Worm (Caenorhabditis elegans) whole organism, L4 larva: Measurements from ENCODE around the gene C16D9.6.

Experiments used
- F26F4.8 ChIP-seq: fragments of 200-800 bp; sonication (Bioruptor generic); conservative IDR thresholded peaks from 2 replicates; pipeline ENCODE4 v1.3.6; 2022; ENCODE audit warnings: missing genetic modification characterization, missing compliant biosample characterization
- F37D6.2 ChIP-seq: sonication (generic microtip); optimal IDR thresholded peaks from 2 replicates; lab custom pipeline; 2016; ENCODE audit warnings: mild to moderate bottlenecking, missing genetic modification characterization, missing compliant biosample characterization
- F44E2.7 ChIP-seq: fragments of 200-800 bp; sonication (Bioruptor generic); IDR thresholded peaks from 2 replicates; pipeline ENCODE4 v2.1.2; 2022; ENCODE audit warnings: missing genetic modification characterization, missing compliant biosample characterization
- Y48G9A.11 ChIP-seq: fragments of 200-800 bp; sonication (Bioruptor generic); IDR thresholded peaks from 2 replicates; pipeline ENCODE4 v1.3.6; 2022; ENCODE audit warnings: missing genetic modification reagents, missing genetic modification characterization, missing compliant biosample characterization
- Y5F2A.4 ChIP-seq: fragments of 200-800 bp; sonication (Bioruptor generic); optimal IDR thresholded peaks from 2 replicates; lab custom pipeline; 2018; ENCODE audit warnings: mild to moderate bottlenecking, missing genetic modification characterization, missing compliant biosample characterization
- ZK337.2 ChIP-seq: fragments of 200-800 bp; sonication (Bioruptor generic); IDR thresholded peaks from 2 replicates; pipeline ENCODE4 v1.3.6; 2022; ENCODE audit warnings: missing genetic modification reagents, missing genetic modification characterization, missing compliant biosample characterization
- aha-1 ChIP-seq: fragments of 150-350 bp; peaks from one replicate; lab custom pipeline; 2014; ENCODE audit warnings: missing biosample characterization, missing genetic modification characterization
- arid-1 ChIP-seq: fragments of 200-800 bp; sonication (Bioruptor generic); conservative IDR thresholded peaks from 2 replicates; pipeline ENCODE4 v1.3.6; 2022; ENCODE audit warnings: missing genetic modification reagents, missing genetic modification characterization, missing compliant biosample characterization
- ceh-20 ChIP-seq: fragments of 200-800 bp; sonication (Bioruptor generic); IDR thresholded peaks from 2 replicates; pipeline ENCODE4 v1.3.6; 2022; ENCODE audit warnings: missing genetic modification reagents, missing genetic modification characterization, missing compliant biosample characterization
- ceh-32 ChIP-seq: sonication (generic microtip); optimal IDR thresholded peaks from 2 replicates; lab custom pipeline; 2016; ENCODE audit warnings: mild to moderate bottlenecking, missing genetic modification characterization, missing compliant biosample characterization; ENCODE audit not compliant: poor library complexity
- ceh-44 ChIP-seq: fragments of 200-800 bp; sonication (Bioruptor generic); IDR thresholded peaks from 2 replicates; pipeline ENCODE4 v1.3.6; 2022; ENCODE audit warnings: missing genetic modification reagents, missing genetic modification characterization, missing compliant biosample characterization
- ceh-62 ChIP-seq: sonication (generic microtip); optimal IDR thresholded peaks from 2 replicates; lab custom pipeline; 2017; ENCODE audit warnings: missing biosample characterization, missing genetic modification characterization
- ceh-82 ChIP-seq: sonication (generic microtip); optimal IDR thresholded peaks from 2 replicates; lab custom pipeline; 2017; ENCODE audit warnings: missing biosample characterization, missing genetic modification characterization
- ces-1 ChIP-seq: fragments of 150-350 bp; sonication (generic microtip); optimal IDR thresholded peaks from 4 replicates; lab custom pipeline; 2014; ENCODE audit warnings: missing biosample characterization, missing genetic modification reagents, missing genetic modification characterization
- daf-16 ChIP-seq, 3 experiments: sonication (generic microtip); optimal IDR thresholded peaks; 2 replicates each; lab custom pipeline; 2016 to 2017; ENCODE audit warnings: missing genetic modification characterization in 3 of 3, missing genetic modification reagents in 3 of 3, mild to moderate bottlenecking in 2 of 3, missing compliant biosample characterization in 2 of 3, missing biosample characterization in 1 of 3, moderate library complexity in 1 of 3
- daf-8 ChIP-seq: fragments of 200-800 bp; sonication (Bioruptor generic); IDR thresholded peaks from 2 replicates; pipeline ENCODE4 v1.3.6; 2022; ENCODE audit warnings: missing genetic modification characterization, missing compliant biosample characterization
- dmd-6 ChIP-seq: fragments of 200-800 bp; sonication (Bioruptor generic); IDR thresholded peaks from 2 replicates; pipeline ENCODE4 v1.3.6; 2022; ENCODE audit warnings: missing genetic modification reagents, missing genetic modification characterization, missing compliant biosample characterization
- dpl-1 ChIP-seq: fragments of 150-350 bp; optimal IDR thresholded peaks from 2 replicates; lab custom pipeline; 2014; ENCODE audit warnings: missing biosample characterization, missing genetic modification reagents, missing genetic modification characterization
- duxl-1 ChIP-seq: sonication (generic microtip); optimal IDR thresholded peaks from 2 replicates; lab custom pipeline; 2016; ENCODE audit warnings: mild to moderate bottlenecking, missing genetic modification characterization, moderate library complexity, missing compliant biosample characterization; ENCODE audit not compliant: poor library complexity
- fkh-10 ChIP-seq: fragments of 150-350 bp; optimal IDR thresholded peaks from 2 replicates; lab custom pipeline; 2014; ENCODE audit warnings: missing biosample characterization, missing genetic modification reagents, missing genetic modification characterization
- hlh-11 ChIP-seq: fragments of 200-800 bp; sonication (Bioruptor generic); optimal IDR thresholded peaks from 2 replicates; lab custom pipeline; 2018; ENCODE audit warnings: mild to moderate bottlenecking, missing genetic modification characterization, missing compliant biosample characterization
- hlh-30 ChIP-seq: sonication (generic microtip); optimal IDR thresholded peaks from 2 replicates; lab custom pipeline; 2017; ENCODE audit warnings: antibody characterized with exemption, mild to moderate bottlenecking, missing genetic modification characterization, missing compliant biosample characterization; ENCODE audit not compliant: insufficient read depth
- madf-9 ChIP-seq: fragments of 200-800 bp; sonication (Bioruptor generic); conservative IDR thresholded peaks from 2 replicates; pipeline ENCODE4 v1.3.6; 2022; ENCODE audit warnings: missing genetic modification reagents, missing genetic modification characterization, missing compliant biosample characterization
- mes-2 ChIP-seq: sonication (generic microtip); optimal IDR thresholded peaks from 2 replicates; lab custom pipeline; 2016; ENCODE audit warnings: missing genotype, mild to moderate bottlenecking, missing genetic modification characterization, missing compliant biosample characterization; ENCODE audit not compliant: poor library complexity, severe bottlenecking
- nhr-102 ChIP-seq: sonication (generic microtip); optimal IDR thresholded peaks from 2 replicates; lab custom pipeline; 2016; ENCODE audit warnings: mild to moderate bottlenecking, missing genetic modification characterization, moderate library complexity, missing compliant biosample characterization
- nhr-11 ChIP-seq: fragments of 150-350 bp; optimal IDR thresholded peaks from 2 replicates; lab custom pipeline; 2014; ENCODE audit warnings: missing biosample characterization, missing genetic modification characterization
- nhr-76 ChIP-seq: fragments of 150-350 bp; optimal IDR thresholded peaks from 2 replicates; lab custom pipeline; 2014; ENCODE audit warnings: missing biosample characterization, missing genetic modification characterization
- pha-4 ChIP-seq, 2 experiments: fragments of 150-350 bp in 1 of 2; fragments of 200-800 bp in 1 of 2; sonication (Bioruptor generic) in 1 of 2; IDR thresholded peaks in 1 of 2; optimal IDR thresholded peaks in 1 of 2; 2 replicates each; pipeline versions ENCODE4 v1.3.6 to Lab custom; 2014 to 2022; ENCODE audit warnings: missing genetic modification characterization in 2 of 2, missing genetic modification reagents in 2 of 2, missing biosample characterization in 1 of 2, missing compliant biosample characterization in 1 of 2
- saeg-2 ChIP-seq: fragments of 200-800 bp; sonication (Bioruptor generic); IDR thresholded peaks from 2 replicates; pipeline ENCODE4 v1.3.6; 2022; ENCODE audit warnings: missing genetic modification reagents, missing genetic modification characterization, missing compliant biosample characterization
- unc-130 ChIP-seq: sonication (generic microtip); optimal IDR thresholded peaks from 2 replicates; lab custom pipeline; 2016; ENCODE audit warnings: missing genetic modification reagents, missing genetic modification characterization, missing compliant biosample characterization
- zfp-2 ChIP-seq: sonication (generic microtip); optimal IDR thresholded peaks from 2 replicates; lab custom pipeline; 2016; ENCODE audit warnings: mild to moderate bottlenecking, missing genetic modification characterization, missing compliant biosample characterization
- zip-11 ChIP-seq: fragments of 200-800 bp; sonication (Bioruptor generic); IDR thresholded peaks from 2 replicates; pipeline ENCODE4 v1.3.6; 2022; ENCODE audit warnings: missing genetic modification characterization, missing compliant biosample characterization
- ztf-11 ChIP-seq: fragments of 150-350 bp; optimal IDR thresholded peaks from 2 replicates; lab custom pipeline; 2014; ENCODE audit warnings: missing biosample characterization, missing genetic modification characterization

The C16D9.6 gene

DNA sequence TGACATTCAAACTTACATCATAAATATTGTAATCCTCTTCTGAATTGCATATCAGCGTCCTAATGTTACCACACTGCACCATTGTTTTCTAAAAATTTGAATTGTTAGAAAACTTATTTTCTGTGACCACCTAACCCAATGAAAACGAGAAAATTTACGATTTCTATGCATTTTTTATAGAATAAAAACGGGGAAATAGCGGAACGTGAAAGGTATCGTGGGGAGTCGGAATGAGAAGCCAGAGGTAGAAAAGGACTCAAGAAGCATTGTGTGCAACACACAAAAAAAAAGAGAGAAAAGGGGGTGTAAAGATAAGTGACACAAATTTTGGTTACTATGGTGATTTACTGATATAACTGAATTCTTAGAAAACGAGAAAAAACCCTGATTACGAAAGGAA is at the start of gene C16D9.6:
Gene C16D9.6 (minus strand): TSS at position 101 of the 400 bp plus-strand sequence.
- TF ChIP-seq arid-1 (GFP tag; lab: Robert Waterston, UW) (no peak), hlh-11 (tag; lab: Kevin White, UChicago) (no peak), nhr-102 (tag; lab: Kevin White, UChicago) (no peak), mes-2 (tag; lab: Kevin White, UChicago) (no peak), fkh-10 (GFP tag; lab: Kevin White, UChicago) (no peak), pha-4 (GFP tag; IDR thresholded peaks at IDR 0.05; lab: Robert Waterston, UW) (no peak), pha-4 (tag; optimal IDR thresholded peaks at IDR 0.05; lab: Kevin White, UChicago) (no peak), unc-130 (GFP tag; lab: Kevin White, UChicago) (no peak), nhr-11 (no peak), nhr-76 (tag; lab: Kevin White, UChicago) (no peak), F37D6.2 (tag; lab: Kevin White, UChicago) (no peak), dmd-6 (GFP tag; lab: Robert Waterston, UW) (no peak), ceh-44 (GFP tag; lab: Robert Waterston, UW) (no peak), hlh-30 (tag; lab: Kevin White, UChicago) (no peak), Y5F2A.4 (GFP tag; lab: Kevin White, UChicago) (no peak), ces-1 (GFP tag; lab: Kevin White, UChicago) (no peak), ceh-20 (GFP tag; lab: Robert Waterston, UW) (no peak)

DNA sequence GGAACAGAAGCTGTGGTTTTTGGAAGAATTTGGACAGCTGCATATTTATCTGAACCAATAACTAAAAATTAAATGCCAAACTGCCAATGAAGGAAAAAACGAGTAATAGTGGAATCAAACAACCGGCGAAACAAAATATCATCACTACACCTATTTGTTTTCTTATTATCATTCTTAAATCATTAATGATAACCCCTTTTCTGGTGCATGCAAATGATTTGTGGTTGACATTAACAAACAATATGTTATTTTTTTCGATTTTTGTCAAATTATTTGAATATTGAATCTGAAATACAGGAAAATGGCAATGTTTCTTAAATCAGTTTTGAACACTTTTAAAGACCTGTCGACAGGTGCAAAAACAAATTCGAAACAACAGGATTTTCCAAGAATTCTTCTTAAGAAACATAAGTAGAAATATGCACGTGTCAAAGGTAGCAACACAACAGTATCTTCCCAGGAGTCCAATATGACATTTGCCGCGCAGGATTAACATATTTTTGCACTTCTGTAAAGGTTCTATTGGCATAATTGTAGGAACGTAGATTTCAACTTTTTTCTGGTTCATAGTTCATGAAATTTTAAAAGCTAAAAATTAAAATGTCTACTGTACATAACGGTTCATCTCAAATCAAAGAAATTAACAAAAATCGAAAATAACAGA is 49.2 kb upstream of the C16D9.6 start, which contains the start of gene W02D7.5:
Gene W02D7.5 (minus strand): TSS at position 51 of the 664 bp plus-strand sequence.
- TF ChIP-seq daf-8 (no peak), ZK337.2 (GFP tag; lab: Robert Waterston, UW) (no peak), madf-9 (GFP tag; lab: Robert Waterston, UW) (no peak), zfp-2 (no peak), zip-11 (GFP tag; lab: Robert Waterston, UW) (no peak), ceh-62 (no peak), ztf-11 (tag; lab: Kevin White, UChicago) (no peak), ceh-82 (no peak), aha-1 (no peak)

DNA sequence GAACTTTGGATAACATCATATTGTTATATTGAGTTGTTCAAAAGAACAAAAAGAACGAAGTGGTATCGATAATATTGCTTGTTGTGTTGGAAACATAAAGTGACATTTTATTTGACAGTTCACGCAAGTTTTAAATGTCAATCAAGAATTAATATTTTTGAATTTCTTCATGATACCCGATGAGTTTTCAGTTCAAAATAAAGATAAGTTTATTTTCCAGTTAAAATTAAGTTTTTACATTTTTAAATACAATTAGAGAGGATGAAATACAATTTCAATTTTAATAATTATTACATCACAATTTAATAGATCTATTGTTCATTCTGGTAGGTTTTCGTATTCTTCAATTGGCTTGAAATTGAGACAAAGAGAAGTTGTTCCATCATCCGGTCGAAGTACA is 47.4 kb upstream of the C16D9.6 start, which contains the start of gene W02D7.4:
Gene W02D7.4 (minus strand): TSS at position 101 of the 400 bp plus-strand sequence.
- TF ChIP-seq F44E2.7 (no peak), daf-16 (GFP tag; optimal IDR thresholded peaks at IDR 0.05; lab: Kevin White, UChicago) (no peak), daf-16 (tag; optimal IDR thresholded peaks at IDR 0.05; lab: Kevin White, UChicago) (no peak), F26F4.8 (GFP tag; lab: Robert Waterston, UW) (no peak), dmd-6 (GFP tag; lab: Robert Waterston, UW) (peak; percentile 32; the same call in 1 of the 2 replicates)
- TF ChIP-seq, all 104 proteins: peak for 1

DNA sequence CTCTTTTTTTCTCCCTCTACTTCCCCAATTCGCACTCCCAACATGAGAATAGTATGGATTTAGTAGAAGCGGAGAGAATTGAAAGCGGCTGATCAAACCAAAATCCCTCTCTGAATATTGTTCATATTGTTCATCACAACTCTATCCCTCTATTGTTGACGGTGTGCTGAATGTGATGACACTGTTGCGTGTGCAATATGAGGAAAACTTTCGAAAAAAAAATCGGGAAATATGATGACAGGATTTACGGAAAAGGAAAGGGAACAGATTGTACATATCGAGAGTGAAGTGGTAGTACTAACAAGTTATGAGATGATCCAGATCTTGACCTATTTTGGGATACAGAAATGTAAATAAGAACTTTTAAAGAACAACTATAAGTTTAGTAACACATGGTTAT is 45.8 kb upstream of the C16D9.6 start, which contains the start of gene smex-1:
Gene smex-1 (minus strand): TSS at position 101 of the 400 bp plus-strand sequence.
- TF ChIP-seq saeg-2 (GFP tag; lab: Robert Waterston, UW) (no peak), dmd-6 (GFP tag; lab: Robert Waterston, UW) (no peak), ceh-32 (tag; lab: Kevin White, UChicago) (no peak), unc-130 (GFP tag; lab: Kevin White, UChicago) (no peak), duxl-1 (tag; lab: Kevin White, UChicago) (no peak), daf-16 (GFP tag; optimal IDR thresholded peaks at IDR 0.05; lab: Kevin White, UChicago) (no peak), daf-16 (tag; optimal IDR thresholded peaks at IDR 0.05; lab: Kevin White, UChicago) (no peak), dpl-1 (no peak), ceh-82 (no peak), Y48G9A.11 (no peak), aha-1 (no peak)
